Worm (Caenorhabditis elegans): Measurements from ENCODE around the gene nrfl-1.

ce11 chrIV:9069703-9070102 is 49.2 kb upstream of the nrfl-1 start, which contains the start of gene nhr-11:
- TF ChIP-seq ets-4 (tag; optimal IDR thresholded peaks at IDR 0.05), result no peak
- no peak for TF ChIP-seq fkh-10 (GFP tag; optimal IDR thresholded peaks at IDR 0.05)
